Worm (Caenorhabditis elegans): ENCODE measurements around the gene ins-20.

DNA sequence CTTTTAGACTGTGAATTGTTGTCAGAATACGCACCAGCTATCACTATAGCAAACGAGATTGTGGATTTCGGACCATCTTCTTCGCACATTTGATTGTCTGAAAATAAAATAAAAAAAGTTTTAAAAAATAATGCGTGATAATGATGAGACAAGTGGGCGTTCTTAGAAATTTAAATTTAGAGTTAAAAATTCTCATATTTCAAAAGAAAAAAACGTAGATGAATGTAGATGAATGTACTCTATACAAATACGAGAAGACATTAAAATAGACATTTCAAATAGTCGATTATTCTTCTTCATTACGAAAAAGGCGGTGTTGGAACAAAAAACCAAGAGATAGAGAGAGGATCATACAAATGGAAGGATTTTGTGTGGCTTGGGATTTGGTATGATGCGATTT, 35.8 kb upstream of the ins-20 start, which contains the start of gene B0034.5:
- TF ChIP-seq hmg-4 (GFP tag; optimal IDR thresholded peaks at IDR 0.05) (no peak), ama-1 (optimal IDR thresholded peaks at IDR 0.05) (no peak), scrt-1 (GFP tag; IDR thresholded peaks at IDR 0.05) (no peak), hnd-1 (tag; optimal IDR thresholded peaks at IDR 0.05) (no peak), aly-1 (tag; optimal IDR thresholded peaks at IDR 0.05) (no peak), sea-1 (GFP tag; conservative IDR thresholded peaks at IDR 0.05) (no peak)
